Worm (Caenorhabditis elegans): ENCODE measurements around the gene ZK593.3.

DNA sequence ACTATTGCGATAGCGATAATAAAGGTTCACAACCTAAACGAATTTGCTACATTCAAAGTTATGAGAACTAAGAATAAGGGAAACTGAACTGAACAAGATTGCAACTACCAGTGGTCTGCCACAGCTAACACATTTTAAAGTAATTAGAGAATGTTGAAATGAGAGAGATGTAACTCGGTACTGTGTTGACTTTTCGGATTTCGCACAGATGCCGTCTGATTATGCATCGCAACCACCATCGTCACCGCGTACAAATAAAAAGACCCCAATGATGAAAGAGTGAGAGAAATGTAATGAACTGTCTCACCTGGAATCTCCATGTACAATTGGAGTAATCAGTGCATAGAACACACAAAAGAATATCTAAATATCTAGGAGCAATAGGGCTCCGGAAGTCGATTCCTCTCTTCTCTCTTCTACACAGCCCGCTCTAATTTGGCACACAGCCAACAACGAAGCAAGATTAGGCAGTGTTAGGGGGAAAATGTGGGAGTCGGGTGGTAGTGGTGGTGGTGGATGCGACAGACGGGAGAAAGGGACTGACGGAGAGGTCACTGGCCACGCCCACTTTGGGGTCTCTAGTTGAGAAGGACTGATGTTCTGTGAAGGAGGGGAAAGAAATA is 46.7 kb upstream of the ZK593.3 start, which contains the start of gene F13E9.11:
- TF ChIP-seq madf-9 (GFP tag; conservative IDR thresholded peaks at IDR 0.05) (no peak), nhr-76 (tag; optimal IDR thresholded peaks at IDR 0.05) (no peak), F44E2.7 (GFP tag; IDR thresholded peaks at IDR 0.05) (no peak), unc-39 (tag; optimal IDR thresholded peaks at IDR 0.05) (no peak), pqm-1 (tag; optimal IDR thresholded peaks at IDR 0.05) (no peak), R02D3.7 (tag; optimal IDR thresholded peaks at IDR 0.05) (no peak), tag-97 (GFP tag; IDR thresholded peaks at IDR 0.05) (no peak), lin-15B (tag; optimal IDR thresholded peaks at IDR 0.05) (no peak), D1046.2 (GFP tag; IDR thresholded peaks at IDR 0.05) (no peak)

All from whole organism, L4 larva.